Worm (Caenorhabditis elegans) whole organism, young adult: Measurements from ENCODE around the gene apd-3.
A peak's percentile ranks its signal among the peaks of the same experiment; 100 is the strongest.
"Not testable (repeated sequence)": the region's sequence is repeated elsewhere in the genome, so short reads cannot be mapped to it uniquely, and the experiment has no call there.

ENCODE experiments used
- C17E4.6 ChIP-seq: fragments of 200-800 bp; sonication (Bioruptor generic); IDR thresholded peaks from 2 replicates; pipeline ENCODE4 v1.3.6; 2022; ENCODE audit warnings: missing genetic modification reagents, missing genetic modification characterization, missing compliant biosample characterization
- F57A8.1 ChIP-seq: fragments of 200-800 bp; sonication (Bioruptor generic); optimal IDR thresholded peaks from 2 replicates; lab custom pipeline; 2018; ENCODE audit warnings: mild to moderate bottlenecking, missing genetic modification characterization, moderate library complexity, missing compliant biosample characterization
- F57C9.4 ChIP-seq: sonication (generic microtip); optimal IDR thresholded peaks from 2 replicates; lab custom pipeline; 2017; ENCODE audit warnings: mild to moderate bottlenecking, missing genetic modification characterization, missing compliant biosample characterization
- attf-3 ChIP-seq: fragments of 200-800 bp; sonication (Bioruptor generic); conservative IDR thresholded peaks from 2 replicates; pipeline ENCODE4 v1.3.6; 2022; ENCODE audit warnings: missing genetic modification reagents, missing genetic modification characterization, missing compliant biosample characterization
- bed-2 ChIP-seq: fragments of 200-800 bp; sonication (Bioruptor generic); IDR thresholded peaks from 2 replicates; pipeline ENCODE4 v1.3.6; 2022; ENCODE audit warnings: missing genetic modification reagents, missing genetic modification characterization, missing compliant biosample characterization
- die-1 ChIP-seq: sonication (generic microtip); optimal IDR thresholded peaks from 2 replicates; lab custom pipeline; 2016; ENCODE audit warnings: missing genotype, mild to moderate bottlenecking, missing genetic modification characterization, missing compliant biosample characterization
- efl-1 ChIP-seq: fragments of 150-350 bp; optimal IDR thresholded peaks from 2 replicates; lab custom pipeline; 2014; ENCODE audit warnings: missing biosample characterization, missing genetic modification reagents, missing genetic modification characterization
- egrh-3 ChIP-seq: fragments of 200-800 bp; sonication (Bioruptor generic); IDR thresholded peaks from 2 replicates; pipeline ENCODE4 v1.3.6; 2022; ENCODE audit warnings: missing genetic modification reagents, missing genetic modification characterization, missing compliant biosample characterization
- hmg-20 ChIP-seq: fragments of 200-800 bp; sonication (Bioruptor generic); IDR thresholded peaks from 2 replicates; pipeline ENCODE4 v1.3.6; 2022; ENCODE audit warnings: missing genetic modification reagents, missing genetic modification characterization, missing compliant biosample characterization
- let-526 ChIP-seq: fragments of 200-800 bp; sonication (Bioruptor generic); IDR thresholded peaks from 2 replicates; pipeline ENCODE4 v1.3.6; 2022; ENCODE audit warnings: missing genetic modification reagents, missing genetic modification characterization, missing compliant biosample characterization
- lin-35 ChIP-seq, 3 experiments: fragments of 150-350 bp in 2 of 3; sonication (generic microtip) in 1 of 3; optimal IDR thresholded peaks; 2 replicates each; lab custom pipeline; 2014 to 2018; ENCODE audit warnings: missing biosample characterization in 3 of 3, missing genetic modification characterization in 3 of 3, missing genetic modification reagents in 3 of 3
- lir-1 ChIP-seq: fragments of 200-800 bp; sonication (Bioruptor generic); conservative IDR thresholded peaks from 2 replicates; pipeline ENCODE4 v1.3.6; 2022; ENCODE audit warnings: missing genetic modification reagents, missing genetic modification characterization, missing compliant biosample characterization
- mel-28 ChIP-seq: sonication (generic microtip); optimal IDR thresholded peaks from 2 replicates; lab custom pipeline; 2016; ENCODE audit warnings: borderline replicate concordance, mild to moderate bottlenecking, missing genetic modification characterization, missing compliant biosample characterization
- nfya-1 ChIP-seq: sonication (generic microtip); optimal IDR thresholded peaks from 2 replicates; lab custom pipeline; 2017; ENCODE audit warnings: antibody characterized with exemption, missing compliant biosample characterization, missing genetic modification characterization, borderline replicate concordance; ENCODE audit not compliant: insufficient read depth
- nfyb-1 ChIP-seq: fragments of 200-800 bp; sonication (Bioruptor generic); IDR thresholded peaks from 2 replicates; pipeline ENCODE4 v1.3.6; 2022; ENCODE audit warnings: missing genetic modification reagents, missing genetic modification characterization, missing compliant biosample characterization
- rcor-1 ChIP-seq: fragments of 200-800 bp; sonication (Bioruptor generic); IDR thresholded peaks from 2 replicates; pipeline ENCODE4 v1.3.6; 2022; ENCODE audit warnings: missing genetic modification reagents, missing genetic modification characterization, missing compliant biosample characterization
- sdz-38 ChIP-seq: sonication (generic microtip); optimal IDR thresholded peaks from 2 replicates; lab custom pipeline; 2016; ENCODE audit warnings: missing genotype, missing genetic modification characterization, missing compliant biosample characterization
- sptf-2 ChIP-seq: fragments of 200-800 bp; sonication (Bioruptor generic); optimal IDR thresholded peaks from 2 replicates; lab custom pipeline; 2018; ENCODE audit warnings: mild to moderate bottlenecking, missing genetic modification characterization, missing compliant biosample characterization
- tlf-1 ChIP-seq: fragments of 200-800 bp; sonication (Bioruptor generic); optimal IDR thresholded peaks from 2 replicates; lab custom pipeline; 2018; ENCODE audit warnings: mild to moderate bottlenecking, missing genetic modification characterization, missing compliant biosample characterization
- zfh-2 ChIP-seq: fragments of 200-800 bp; sonication (Bioruptor generic); conservative IDR thresholded peaks from 2 replicates; pipeline ENCODE4 v1.3.6; 2022; ENCODE audit warnings: missing genetic modification reagents, missing genetic modification characterization, missing compliant biosample characterization

apd-3 gene

ce11 chrII:3500373-3500772, 45.9 kb downstream of the apd-3 start (continued):
- TF ChIP-seq zfh-2 (GFP tag; lab: Robert Waterston, UW) (peak; percentile 88), lir-1 (GFP tag; lab: Robert Waterston, UW) (no peak), F57A8.1 (GFP tag; lab: Kevin White, UChicago) (no peak), C17E4.6 (GFP tag; lab: Robert Waterston, UW) (no peak), egrh-3 (GFP tag; lab: Robert Waterston, UW) (peak; percentile 88), mel-28 (tag; lab: Kevin White, UChicago) (no peak)

- TF ChIP-seq die-1 (tag; lab: Kevin White, UChicago) (no peak), attf-3 (GFP tag; lab: Robert Waterston, UW) (peak; percentile 85), rcor-1 (GFP tag; lab: Robert Waterston, UW) (no peak), hmg-20 (GFP tag; lab: Robert Waterston, UW) (no peak), nfya-1 (tag; lab: Kevin White, UChicago) (no peak), bed-2 (GFP tag; lab: Robert Waterston, UW) (no peak), F57C9.4 (no peak), lin-35 (GFP tag; optimal IDR thresholded peaks at IDR 0.05; lab: Kevin White, UChicago) (no peak), sptf-2 (GFP tag; lab: Kevin White, UChicago) (no peak), let-526 (GFP tag; lab: Robert Waterston, UW) (no peak), efl-1 (peak; percentile 40)
Observed at ce11 chrII:3499386-3499785, 46.8 kb downstream of the apd-3 start, which contains the start of gene Y49F6B.9. Y49F6B.9 (minus strand) TSS chrII:3499387.

- not testable (repeated sequence) for TF ChIP-seq tlf-1 (GFP tag; lab: Kevin White, UChicago); sdz-38; nfyb-1 (GFP tag; lab: Robert Waterston, UW)
Observed at ce11 chrII:3490797-3491196, 55.4 kb downstream of the apd-3 start, which contains the start of gene fbxb-112. fbxb-112 (plus strand) TSS chrII:3491097.
